Fruit fly (Drosophila melanogaster) whole organism, embryonic: ENCODE measurements around the gene snky.

ENCODE experiments used
- Bgb ChIP-seq: fragments of 200-800 bp; sonication (Bioruptor generic); IDR thresholded peaks from 2 replicates; pipeline ENCODE4 v1.3.6; 2022; ENCODE audit warnings: missing biosample characterization, missing genetic modification characterization; ENCODE audit not compliant: partially characterized antibody
- CG10274 ChIP-seq: fragments of 200-800 bp; sonication (Bioruptor generic); optimal IDR thresholded peaks from 3 replicates; lab custom pipeline; 2017; ENCODE audit warnings: missing biosample characterization, mild to moderate bottlenecking, missing genetic modification characterization
- CG13775 ChIP-seq: fragments of 200-800 bp; sonication (Bioruptor generic); optimal IDR thresholded peaks from 3 replicates; lab custom pipeline; 2017; ENCODE audit warnings: missing biosample characterization, mild to moderate bottlenecking, missing genetic modification characterization
- CG15073 ChIP-seq: fragments of 200-800 bp; sonication (Bioruptor generic); optimal IDR thresholded peaks from 2 replicates; lab custom pipeline; 2016; ENCODE audit warnings: missing biosample characterization, missing genetic modification characterization
- CG15601 ChIP-seq: fragments of 200-800 bp; sonication (Bioruptor generic); optimal IDR thresholded peaks from 3 replicates; lab custom pipeline; 2019; ENCODE audit warnings: missing biosample characterization, mild to moderate bottlenecking, missing genetic modification characterization, moderate library complexity
- CG17186 ChIP-seq: fragments of 200-800 bp; sonication (Bioruptor generic); optimal IDR thresholded peaks from 3 replicates; lab custom pipeline; 2017; ENCODE audit warnings: missing biosample characterization, missing genetic modification reagents, missing genetic modification characterization
- CG18476 ChIP-seq: fragments of 200-800 bp; sonication (Bioruptor generic); optimal IDR thresholded peaks from 2 replicates; lab custom pipeline; 2016; ENCODE audit warnings: missing biosample characterization, mild to moderate bottlenecking, missing genetic modification characterization
- CG2199 ChIP-seq: fragments of 200-800 bp; sonication (Bioruptor generic); IDR thresholded peaks from 3 replicates; pipeline ENCODE4 v1.3.6; 2022; ENCODE audit warnings: missing biosample characterization, missing genetic modification characterization
- CG31388 ChIP-seq: fragments of 200-800 bp; sonication (Bioruptor generic); optimal IDR thresholded peaks from 2 replicates; lab custom pipeline; 2016; ENCODE audit warnings: missing biosample characterization, missing genetic modification characterization
- CG32772 ChIP-seq: fragments of 200-800 bp; sonication (Bioruptor generic); IDR thresholded peaks from 2 replicates; pipeline ENCODE4 v1.3.6; 2022; ENCODE audit warnings: missing biosample characterization, missing genetic modification characterization
- CG4360 ChIP-seq: fragments of 200-800 bp; sonication (Bioruptor generic); IDR thresholded peaks from 2 replicates; pipeline ENCODE4 v1.3.6; 2022; ENCODE audit warnings: missing biosample characterization, missing genetic modification characterization
- CG6272 ChIP-seq: fragments of 200-800 bp; sonication (Bioruptor generic); IDR thresholded peaks from 2 replicates; pipeline ENCODE4 v1.3.6; 2022; ENCODE audit warnings: missing biosample characterization, missing genetic modification characterization
- CG7786 ChIP-seq: fragments of 200-800 bp; sonication (Bioruptor generic); optimal IDR thresholded peaks from 2 replicates; lab custom pipeline; 2016; ENCODE audit warnings: missing biosample characterization, missing genetic modification characterization
- CG8765 ChIP-seq: fragments of 200-800 bp; sonication (Bioruptor generic); IDR thresholded peaks from 2 replicates; pipeline ENCODE4 v1.3.6; 2022; ENCODE audit warnings: missing biosample characterization, missing genetic modification characterization
- CG9215 ChIP-seq: fragments of 200-800 bp; sonication (Bioruptor generic); IDR thresholded peaks from 2 replicates; pipeline ENCODE4 v1.3.6; 2022; ENCODE audit warnings: missing biosample characterization, missing genetic modification characterization
- CG9727 ChIP-seq: fragments of 200-800 bp; sonication (Bioruptor generic); optimal IDR thresholded peaks from 3 replicates; lab custom pipeline; 2017; ENCODE audit warnings: missing biosample characterization, mild to moderate bottlenecking, missing genetic modification characterization
- CG9876 ChIP-seq: fragments of 200-800 bp; sonication (Bioruptor generic); optimal IDR thresholded peaks from 2 replicates; lab custom pipeline; 2016; ENCODE audit warnings: missing biosample characterization, missing genetic modification characterization
- Dip2 ChIP-seq: fragments of 200-800 bp; sonication (Bioruptor generic); IDR thresholded peaks from 2 replicates; pipeline ENCODE4 v1.3.6; 2022; ENCODE audit warnings: missing biosample characterization, missing genetic modification characterization
- Dp ChIP-seq: fragments of 200-800 bp; sonication (Bioruptor generic); optimal IDR thresholded peaks from 2 replicates; lab custom pipeline; 2018; ENCODE audit warnings: missing biosample characterization, mild to moderate bottlenecking, missing genetic modification characterization, moderate library complexity
- Ets97D ChIP-seq: fragments of 200-800 bp; sonication (Bioruptor generic); optimal IDR thresholded peaks from 3 replicates; lab custom pipeline; 2016; ENCODE audit warnings: missing biosample characterization, missing genetic modification characterization
- Hand ChIP-seq: fragments of 200-800 bp; sonication (Bioruptor generic); optimal IDR thresholded peaks from 2 replicates; lab custom pipeline; 2017; ENCODE audit warnings: mild to moderate bottlenecking, missing biosample characterization, missing genetic modification reagents, missing genetic modification characterization
- Hmr ChIP-seq: fragments of 200-800 bp; sonication (Bioruptor generic); optimal IDR thresholded peaks from 3 replicates; lab custom pipeline; 2017; ENCODE audit warnings: mild to moderate bottlenecking, missing biosample characterization, missing genetic modification reagents, missing genetic modification characterization
- Mad ChIP-seq: fragments of 200-800 bp; sonication (Bioruptor generic); optimal IDR thresholded peaks from 2 replicates; lab custom pipeline; 2016; ENCODE audit warnings: missing biosample characterization, missing genetic modification characterization
- Mes4 ChIP-seq: fragments of 200-800 bp; sonication (Bioruptor generic); optimal IDR thresholded peaks from 2 replicates; lab custom pipeline; 2016; ENCODE audit warnings: missing biosample characterization, missing genetic modification characterization
- Nf-YA ChIP-seq: fragments of 200-800 bp; sonication (Bioruptor generic); IDR thresholded peaks from 2 replicates; pipeline ENCODE4 v1.3.6; 2022; ENCODE audit warnings: missing biosample characterization, missing genetic modification characterization
- NfI ChIP-seq: fragments of 200-800 bp; sonication (Bioruptor generic); optimal IDR thresholded peaks from 3 replicates; lab custom pipeline; 2018; ENCODE audit warnings: missing biosample characterization, mild to moderate bottlenecking, missing genetic modification characterization, moderate library complexity
- Pdp1 ChIP-seq, 2 experiments: fragments of 200-800 bp; sonication (Bioruptor generic); optimal IDR thresholded peaks; 3 replicates each; lab custom pipeline; 2016; ENCODE audit warnings: missing biosample characterization in 2 of 2, missing genetic modification characterization in 2 of 2, mild to moderate bottlenecking in 1 of 2, moderate library complexity in 1 of 2
- Ptx1 ChIP-seq: fragments of 200-800 bp; sonication (Bioruptor generic); IDR thresholded peaks from 2 replicates; pipeline ENCODE4 v1.3.6; 2022; ENCODE audit warnings: missing biosample characterization, missing genetic modification characterization
- Rx ChIP-seq: fragments of 200-800 bp; sonication (Bioruptor generic); IDR thresholded peaks from 2 replicates; pipeline ENCODE4 v1.3.6; 2022; ENCODE audit warnings: missing biosample characterization, missing genetic modification characterization
- Stat92E ChIP-seq, 3 experiments: fragments of >200 bp in 2 of 3; fragments of 200-800 bp in 1 of 3; sonication (Bioruptor generic) in 1 of 3; optimal IDR thresholded peaks; 2 replicates each; lab custom pipeline; 2017 to 2019; ENCODE audit warnings: missing biosample characterization in 3 of 3, missing genetic modification characterization in 3 of 3, mild to moderate bottlenecking in 1 of 3, moderate library complexity in 1 of 3
- btn ChIP-seq: fragments of 200-800 bp; sonication (Bioruptor generic); optimal IDR thresholded peaks from 2 replicates; lab custom pipeline; 2016; ENCODE audit warnings: missing biosample characterization, missing genetic modification characterization
- crol ChIP-seq: fragments of 200-800 bp; sonication (Bioruptor generic); IDR thresholded peaks from 2 replicates; pipeline ENCODE4 v1.3.6; 2022; ENCODE audit warnings: missing biosample characterization, missing genetic modification characterization
- danr ChIP-seq: fragments of 200-800 bp; sonication (Bioruptor generic); IDR thresholded peaks from 2 replicates; pipeline ENCODE4 v1.3.6; 2022; ENCODE audit warnings: missing biosample characterization, missing genetic modification characterization
- dmrt99B ChIP-seq: fragments of 200-800 bp; sonication (Bioruptor generic); optimal IDR thresholded peaks from 2 replicates; lab custom pipeline; 2018; ENCODE audit warnings: missing biosample characterization, mild to moderate bottlenecking, missing genetic modification characterization, moderate library complexity
- en ChIP-seq: fragments of 200-800 bp; sonication (Bioruptor generic); optimal IDR thresholded peaks from 2 replicates; lab custom pipeline; 2016; ENCODE audit warnings: missing biosample characterization, missing genetic modification characterization
- fd102C ChIP-seq: fragments of 200-800 bp; sonication (Bioruptor generic); optimal IDR thresholded peaks from 2 replicates; lab custom pipeline; 2018; ENCODE audit warnings: missing biosample characterization, mild to moderate bottlenecking, missing genetic modification characterization, moderate library complexity
- fd96Cb ChIP-seq: fragments of 200-800 bp; sonication (Bioruptor generic); optimal IDR thresholded peaks from 2 replicates; lab custom pipeline; 2018; ENCODE audit warnings: missing biosample characterization, mild to moderate bottlenecking, missing genetic modification characterization, moderate library complexity
- gce ChIP-seq: fragments of 200-800 bp; sonication (Bioruptor generic); IDR thresholded peaks from 3 replicates; pipeline ENCODE4 v1.3.6; 2022; ENCODE audit warnings: missing biosample characterization, missing genetic modification characterization
- gem ChIP-seq: fragments of 200-800 bp; sonication (Bioruptor generic); optimal IDR thresholded peaks from 2 replicates; lab custom pipeline; 2019; ENCODE audit warnings: missing biosample characterization, mild to moderate bottlenecking, missing genetic modification characterization, moderate library complexity
- grn ChIP-seq: fragments of 200-800 bp; sonication (Bioruptor generic); optimal IDR thresholded peaks from 3 replicates; lab custom pipeline; 2017; ENCODE audit warnings: missing biosample characterization, missing genetic modification characterization
- gro ChIP-seq: fragments of 200-800 bp; sonication (Bioruptor generic); optimal IDR thresholded peaks from 2 replicates; lab custom pipeline; 2016; ENCODE audit warnings: missing biosample characterization, missing genetic modification characterization
- ind ChIP-seq: fragments of 200-800 bp; sonication (Bioruptor generic); optimal IDR thresholded peaks from 3 replicates; lab custom pipeline; 2016; ENCODE audit warnings: missing biosample characterization, missing genetic modification characterization
- lbe ChIP-seq: fragments of 200-800 bp; sonication (Bioruptor generic); optimal IDR thresholded peaks from 2 replicates; lab custom pipeline; 2016; ENCODE audit warnings: missing biosample characterization, mild to moderate bottlenecking, missing genetic modification characterization
- org-1 ChIP-seq: fragments of 200-800 bp; sonication (Bioruptor generic); optimal IDR thresholded peaks from 2 replicates; lab custom pipeline; 2017; ENCODE audit warnings: missing biosample characterization, missing genetic modification characterization
- peb ChIP-seq: fragments of 200-800 bp; sonication (Bioruptor generic); IDR thresholded peaks from 2 replicates; pipeline ENCODE4 v1.3.6; 2022; ENCODE audit warnings: missing biosample characterization, missing genetic modification characterization
- pnt ChIP-seq: fragments of 200-800 bp; sonication (Bioruptor generic); optimal IDR thresholded peaks from 3 replicates; lab custom pipeline; 2016; ENCODE audit warnings: missing biosample characterization, missing genetic modification characterization
- pros ChIP-seq: fragments of 200-800 bp; sonication (Bioruptor generic); optimal IDR thresholded peaks from 3 replicates; lab custom pipeline; 2019; ENCODE audit warnings: missing biosample characterization, mild to moderate bottlenecking, missing genetic modification characterization, moderate library complexity
- rib ChIP-seq: fragments of 200-800 bp; sonication (Bioruptor generic); IDR thresholded peaks from 2 replicates; pipeline ENCODE4 v1.3.6; 2022; ENCODE audit warnings: missing biosample characterization, missing genetic modification characterization
- ssp ChIP-seq: fragments of 200-800 bp; sonication (Bioruptor generic); IDR thresholded peaks from 2 replicates; pipeline ENCODE4 v1.3.6; 2022; ENCODE audit warnings: missing biosample characterization, missing genetic modification characterization
- ttk ChIP-seq: fragments of 200-800 bp; sonication (Bioruptor generic); IDR thresholded peaks from 2 replicates; pipeline ENCODE4 v2.1.2; 2022; ENCODE audit warnings: missing biosample characterization, missing genetic modification characterization
- vvl ChIP-seq: fragments of 200-800 bp; sonication (Bioruptor generic); IDR thresholded peaks from 2 replicates; pipeline ENCODE4 v1.3.6; 2022; ENCODE audit warnings: missing biosample characterization, missing genetic modification characterization
- wor ChIP-seq: fragments of 200-800 bp; sonication (Bioruptor generic); IDR thresholded peaks from 2 replicates; pipeline ENCODE4 v1.3.6; 2022; ENCODE audit warnings: missing biosample characterization, missing genetic modification characterization

The snky gene

DNA sequence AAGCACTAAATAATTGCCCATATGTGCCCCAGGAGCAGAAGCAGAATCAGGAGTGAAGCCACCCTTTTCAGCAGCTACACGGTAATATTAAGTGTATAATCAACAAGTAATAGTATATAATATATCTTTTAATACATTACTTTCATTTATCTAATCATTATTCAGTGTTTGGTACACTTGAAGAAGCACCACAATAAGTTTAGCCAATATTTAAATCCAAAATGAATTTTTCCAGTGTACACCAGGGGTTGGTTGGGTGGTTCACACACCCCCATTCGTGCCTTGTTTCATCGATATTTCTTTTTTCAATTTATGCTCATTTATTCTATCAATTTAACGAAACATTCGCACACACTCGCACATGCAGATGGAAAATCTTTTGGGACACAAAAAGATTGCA is 23.3 kb downstream of the snky start (continued):
- peak; percentile 13 for TF ChIP-seq org-1
- no peak for TF ChIP-seq fd102C (GFP tag; lab: Kevin White, UChicago)
- no peak for TF ChIP-seq grn
- no peak for TF ChIP-seq pnt
- TF ChIP-seq CG2199 (GFP tag; lab: Robert Waterston, UW) = no peak
- no peak for TF ChIP-seq Hand (GFP tag; lab: Kevin White, UChicago)
- TF ChIP-seq lbe (GFP tag; lab: Kevin White, UChicago) = no peak
- TF ChIP-seq CG15073 (GFP tag; lab: Kevin White, UChicago) = no peak
- no peak for TF ChIP-seq Stat92E (GFP tag; optimal IDR thresholded peaks at IDR 0.05; lab: Kevin White, UChicago)
- TF ChIP-seq Dip2 (GFP tag; lab: Robert Waterston, UW) = no peak
- TF ChIP-seq peb (GFP tag; lab: Robert Waterston, UW) = 0 out of 2 replicates have a peak, but pooled peaks have one; percentile 22
- TF ChIP-seq NfI (GFP tag; lab: Kevin White, UChicago) = peak; percentile 15
- TF ChIP-seq crol (GFP tag; lab: Robert Waterston, UW) = no peak
- no peak; the same call in 1 of the 2 replicates for TF ChIP-seq CG32772 (GFP tag; lab: Robert Waterston, UW)
- TF ChIP-seq ttk (GFP tag; lab: Robert Waterston, UW) = peak; percentile 59
- TF ChIP-seq CG17186 (GFP tag; lab: Kevin White, UChicago) = no peak
- peak; percentile 74 for TF ChIP-seq pros (GFP tag; lab: Kevin White, UChicago)
- no peak for TF ChIP-seq CG10274
- peak; percentile 70 for TF ChIP-seq dmrt99B
- no peak for TF ChIP-seq Pdp1 (GFP tag; optimal IDR thresholded peaks at IDR 0.05; lab: Kevin White, UChicago)
- peak; percentile 36 for TF ChIP-seq CG9727 (GFP tag; lab: Kevin White, UChicago)
- TF ChIP-seq Dp = no peak
- no peak for TF ChIP-seq en
- no peak for TF ChIP-seq CG7786 (GFP tag; lab: Kevin White, UChicago)
- no peak for TF ChIP-seq Bgb (GFP tag; lab: Robert Waterston, UW)
- no peak for TF ChIP-seq btn
- TF ChIP-seq Hmr (GFP tag; lab: Kevin White, UChicago) = peak; percentile 10
- TF ChIP-seq ssp = peak; percentile 46; the same call in 1 of the 2 replicates
- peak; percentile 77 for TF ChIP-seq fd96Cb
- peak; percentile 0 for TF ChIP-seq CG13775 (GFP tag; lab: Kevin White, UChicago)
- no peak for TF ChIP-seq Mad (GFP tag; lab: Kevin White, UChicago)
- 0 out of 2 replicates have a peak, but pooled peaks have one; percentile 14 for TF ChIP-seq Rx
- peak; percentile 75 for TF ChIP-seq gem
- no peak for TF ChIP-seq gro (GFP tag; lab: Kevin White, UChicago)
- TF ChIP-seq CG9215 (GFP tag; lab: Robert Waterston, UW) = no peak
- no peak for TF ChIP-seq CG31388 (GFP tag; lab: Kevin White, UChicago)
- TF ChIP-seq rib (GFP tag; lab: Robert Waterston, UW) = no peak
- TF ChIP-seq vvl (GFP tag; lab: Robert Waterston, UW) = peak; percentile 69
- TF ChIP-seq CG15601 = peak; percentile 68
- TF ChIP-seq Nf-YA (GFP tag; lab: Robert Waterston, UW) = 0 out of 2 replicates have a peak, but pooled peaks have one; percentile 28
- no peak for TF ChIP-seq CG9876 (GFP tag; lab: Kevin White, UChicago)
- peak; percentile 35; the same call in 1 of the 3 replicates for TF ChIP-seq gce (GFP tag; lab: Robert Waterston, UW)
- no peak for TF ChIP-seq wor (GFP tag; lab: Robert Waterston, UW)
- TF ChIP-seq Ets97D (GFP tag; lab: Kevin White, UChicago) = no peak
- no peak for TF ChIP-seq CG4360 (GFP tag; lab: Robert Waterston, UW)
- TF ChIP-seq danr (GFP tag; lab: Robert Waterston, UW) = peak; percentile 22; the same call in 1 of the 2 replicates
- TF ChIP-seq ind (GFP tag; lab: Kevin White, UChicago) = peak; percentile 48
- TF ChIP-seq Mes4 (GFP tag; lab: Kevin White, UChicago) = no peak
- no peak for TF ChIP-seq CG8765 (GFP tag; lab: Robert Waterston, UW)
- peak; percentile 54 for TF ChIP-seq CG18476 (GFP tag; lab: Kevin White, UChicago)
- TF ChIP-seq Ptx1 (GFP tag; lab: Robert Waterston, UW) = peak; percentile 58
- peak; percentile 31 for TF ChIP-seq CG6272
